Worm (Caenorhabditis elegans): ENCODE measurements around the gene F56A8.3.
"Not testable (repeated sequence)": the region's sequence is repeated elsewhere in the genome, so short reads cannot be mapped to it uniquely, and the experiment has no call there.

DNA sequence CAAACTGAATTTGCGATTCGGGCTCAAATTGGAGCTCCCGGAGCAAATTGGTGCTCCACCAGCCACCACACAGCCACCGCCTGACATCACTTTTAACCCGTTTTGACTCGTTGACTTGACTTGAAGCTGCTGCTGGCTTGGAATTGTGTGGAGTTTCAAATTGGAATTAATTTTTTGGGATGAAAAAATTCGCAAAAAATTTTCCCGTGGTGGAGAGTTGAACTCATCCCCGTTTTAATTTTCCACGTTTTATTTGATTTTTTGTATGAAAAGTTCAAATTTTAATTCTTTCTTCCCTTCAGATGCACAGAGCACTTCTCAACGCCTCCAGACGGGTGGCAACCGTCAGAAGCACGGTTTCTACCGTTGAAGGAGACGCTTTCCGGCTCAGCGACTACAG is 11.4 kb upstream of the F56A8.3 start, which contains the start of gene Y43F4A.4:
- not testable (repeated sequence) for TF ChIP-seq unc-62 (GFP tag; optimal IDR thresholded peaks at IDR 0.05); elt-2 (tag; optimal IDR thresholded peaks at IDR 0.05); nhr-237 (tag; optimal IDR thresholded peaks at IDR 0.05); nhr-25 (tag; optimal IDR thresholded peaks at IDR 0.05); R02D3.7 (tag; optimal IDR thresholded peaks at IDR 0.05); ceh-28 (tag; optimal IDR thresholded peaks at IDR 0.05); pqm-1 (tag; optimal IDR thresholded peaks at IDR 0.05); ztf-11 (tag; optimal IDR thresholded peaks at IDR 0.05); egl-5 (tag; optimal IDR thresholded peaks at IDR 0.05); egl-27 (tag; optimal IDR thresholded peaks at IDR 0.05); fkh-10 (GFP tag; optimal IDR thresholded peaks at IDR 0.05)

All from whole organism, L3 larva.